Fruit fly (Drosophila melanogaster): ENCODE results near the gene Spn28B.

DNA sequence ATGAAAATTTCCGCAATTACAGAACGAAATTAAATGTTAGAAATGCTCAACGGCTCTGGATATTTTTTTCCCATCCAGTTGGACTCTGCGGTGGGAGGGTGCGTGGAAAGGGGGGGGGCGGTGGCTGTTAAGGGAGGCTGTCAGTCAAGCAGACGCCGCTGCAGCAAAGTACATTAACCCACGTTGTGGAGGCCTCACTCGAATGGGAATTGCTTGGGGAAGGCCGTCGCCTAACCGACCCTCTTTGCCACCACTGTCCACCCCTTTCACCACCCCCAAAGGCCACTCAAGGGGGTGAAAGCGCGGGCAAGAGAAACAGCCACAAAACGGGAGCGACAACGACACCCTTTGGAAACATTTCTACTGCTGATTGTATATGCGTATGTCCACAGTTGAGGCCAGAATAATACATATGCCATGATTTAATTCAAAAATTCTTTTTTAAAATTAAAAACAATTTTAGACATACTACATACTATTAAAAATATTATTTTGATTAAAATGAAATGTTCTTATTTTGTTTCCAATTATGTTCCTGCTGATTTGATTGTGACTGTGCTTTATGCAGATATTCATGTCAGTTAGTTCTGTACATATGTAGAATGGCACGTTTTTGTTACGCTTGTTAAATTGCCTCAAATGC, 34.8 kb upstream of the Spn28B start:
- TF ChIP-seq psq (optimal IDR thresholded peaks at IDR 0.05): no peak
- TF ChIP-seq pan (optimal IDR thresholded peaks at IDR 0.05): no peak

Measured in whole organism.